Fruit fly (Drosophila melanogaster): Measurements from ENCODE around the gene CG14294.
A peak's percentile ranks its signal among the peaks of the same experiment; 100 is the strongest.

- TF ChIP-seq Dll (optimal IDR thresholded peaks at IDR 0.05): no peak
- no peak for TF ChIP-seq usp (GFP tag; optimal IDR thresholded peaks at IDR 0.05)
- no peak for TF ChIP-seq psq (optimal IDR thresholded peaks at IDR 0.05)
- TF ChIP-seq CG8478 (optimal IDR thresholded peaks at IDR 0.05): peak; percentile 62
- no peak for TF ChIP-seq EcR (GFP tag; optimal IDR thresholded peaks at IDR 0.05)
- no peak for TF ChIP-seq pan (optimal IDR thresholded peaks at IDR 0.05)
These were observed 21.2 kb upstream of the CG14294 start for dm6 chr3R:18923208-18923761.

Data from whole organism.